Worm (Caenorhabditis elegans) whole organism, midembryonic: Measurements from ENCODE around the gene ZK154.4.

ENCODE experiments used
- T22C8.4 ChIP-seq: fragments of 200-800 bp; sonication (Bioruptor generic); IDR thresholded peaks from 2 replicates; pipeline ENCODE4 v1.3.6; 2022; ENCODE audit warnings: missing genetic modification characterization, missing compliant biosample characterization
- cog-1 ChIP-seq: sonication (generic microtip); optimal IDR thresholded peaks from 2 replicates; lab custom pipeline; 2016; ENCODE audit warnings: missing genetic modification characterization, missing compliant biosample characterization
- flt-1 ChIP-seq: fragments of 200-800 bp; sonication (Bioruptor generic); IDR thresholded peaks from 2 replicates; pipeline ENCODE4 v1.3.6; 2022; ENCODE audit warnings: missing genetic modification characterization, missing compliant biosample characterization
- klf-2 ChIP-seq: fragments of 200-800 bp; sonication (Bioruptor generic); conservative IDR thresholded peaks from 2 replicates; pipeline ENCODE4 v1.3.6; 2022; ENCODE audit warnings: missing genetic modification reagents, missing genetic modification characterization, missing compliant biosample characterization
- med-1 ChIP-seq: sonication (generic microtip); optimal IDR thresholded peaks from 2 replicates; lab custom pipeline; 2017; ENCODE audit warnings: missing genetic modification characterization, mild to moderate bottlenecking, missing compliant biosample characterization, antibody characterized with exemption, missing genetic modification reagents; ENCODE audit not compliant: insufficient read depth
- ref-1 ChIP-seq: fragments of 200-800 bp; sonication (Bioruptor generic); conservative IDR thresholded peaks from 2 replicates; pipeline ENCODE4 v1.3.6; 2022; ENCODE audit warnings: missing genetic modification reagents, missing genetic modification characterization, missing compliant biosample characterization
- tab-1 ChIP-seq: fragments of 200-800 bp; sonication (Bioruptor generic); IDR thresholded peaks from 2 replicates; pipeline ENCODE4 v1.3.6; 2022; ENCODE audit warnings: missing genetic modification characterization, missing compliant biosample characterization
- ztf-23 ChIP-seq: fragments of 200-800 bp; sonication (Bioruptor generic); IDR thresholded peaks from 2 replicates; pipeline ENCODE4 v1.3.6; 2022; ENCODE audit warnings: missing genetic modification reagents, missing genetic modification characterization, missing compliant biosample characterization
- ztf-29 ChIP-seq: fragments of 200-800 bp; sonication (Bioruptor generic); IDR thresholded peaks from 2 replicates; pipeline ENCODE4 v1.3.6; 2022; ENCODE audit warnings: missing genetic modification reagents, missing genetic modification characterization, missing compliant biosample characterization

The ZK154.4 gene

DNA sequence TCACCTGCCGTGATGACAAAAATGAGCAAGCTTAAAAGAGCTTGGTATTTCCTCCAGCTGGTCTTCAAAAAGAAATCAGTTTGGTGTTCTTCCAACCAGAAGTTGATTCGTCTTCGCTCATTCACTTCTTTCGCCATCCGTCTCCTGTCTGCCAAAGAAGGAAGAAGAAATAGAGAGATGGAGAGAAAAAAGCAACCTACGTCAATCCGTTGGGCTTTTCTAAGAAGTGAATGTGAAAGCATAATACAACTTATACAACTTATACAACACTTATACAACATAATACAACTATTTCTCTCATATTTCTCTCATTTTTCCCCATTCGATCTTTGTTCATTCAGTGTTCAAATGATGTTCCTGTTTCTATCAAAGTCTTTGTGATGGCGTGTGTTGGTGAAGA lies 28.8 kb upstream of the ZK154.4 start:
- TF ChIP-seq ztf-29 (GFP tag; lab: Robert Waterston, UW): no peak

DNA sequence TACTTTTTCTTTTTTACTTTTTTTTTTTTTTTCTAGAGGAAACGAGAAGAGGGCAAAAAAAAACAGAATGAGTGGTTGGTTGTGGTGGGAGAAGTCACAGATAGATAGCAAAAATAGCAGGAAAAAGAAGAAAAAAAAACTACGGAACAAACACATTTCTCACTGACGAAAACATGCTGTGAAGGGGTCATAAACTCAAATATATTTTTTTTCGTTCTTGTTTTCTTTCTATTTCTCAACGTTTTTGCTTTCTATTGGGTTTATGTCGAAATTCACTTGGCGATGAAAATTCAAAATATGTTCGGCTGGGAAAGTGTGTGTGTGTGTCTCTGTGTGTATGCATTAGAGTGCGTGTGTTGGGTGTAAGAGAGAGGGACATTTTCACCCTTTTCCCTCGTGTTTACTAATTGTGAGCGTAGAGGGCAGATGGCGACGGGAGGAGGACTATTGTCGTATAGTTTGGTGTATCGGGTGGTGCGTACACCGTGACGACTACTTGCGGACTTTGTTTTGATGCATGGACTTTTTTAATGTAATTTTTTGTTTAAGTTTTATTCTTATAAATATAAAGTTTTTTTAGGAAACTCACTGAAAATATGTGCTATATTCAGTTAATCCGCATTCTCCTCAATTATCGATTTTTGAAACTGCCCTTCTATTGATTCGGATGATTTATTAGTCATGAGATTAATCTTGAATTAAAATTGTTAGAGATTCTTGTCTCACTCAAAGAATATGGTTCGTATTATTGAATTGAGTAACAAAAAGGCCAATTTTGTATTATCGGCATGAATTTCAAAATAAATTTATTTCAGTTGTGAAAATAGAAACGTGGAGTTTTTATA lies 27.4 kb upstream of the ZK154.4 start:
- TF ChIP-seq ztf-23 (GFP tag; lab: Robert Waterston, UW) (peak; percentile 74), flt-1 (GFP tag; lab: Robert Waterston, UW) (peak; percentile 70; the same call in 1 of the 2 replicates), med-1 (GFP tag; lab: Kevin White, UChicago) (no peak), ztf-29 (GFP tag; lab: Robert Waterston, UW) (no peak), cog-1 (tag; lab: Kevin White, UChicago) (peak; percentile 75), tab-1 (GFP tag; lab: Robert Waterston, UW) (no peak), ref-1 (GFP tag; lab: Robert Waterston, UW) (no peak), klf-2 (GFP tag; lab: Robert Waterston, UW) (no peak), T22C8.4 (GFP tag; lab: Robert Waterston, UW) (no peak)

ce11 chrX:7808388-7808787 lies 26.2 kb upstream of the ZK154.4 start:
- TF ChIP-seq ref-1 (GFP tag; lab: Robert Waterston, UW) (no peak), cog-1 (tag; lab: Kevin White, UChicago) (no peak), flt-1 (GFP tag; lab: Robert Waterston, UW) (no peak), med-1 (GFP tag; lab: Kevin White, UChicago) (no peak), klf-2 (GFP tag; lab: Robert Waterston, UW) (no peak), ztf-23 (GFP tag; lab: Robert Waterston, UW) (no peak), tab-1 (GFP tag; lab: Robert Waterston, UW) (no peak), ztf-29 (GFP tag; lab: Robert Waterston, UW) (no peak), T22C8.4 (GFP tag; lab: Robert Waterston, UW) (no peak)

ce11 chrX:7800370-7800769 lies 18.2 kb upstream of the ZK154.4 start:
- TF ChIP-seq med-1 (GFP tag; lab: Kevin White, UChicago): no peak
- TF ChIP-seq ztf-29 (GFP tag; lab: Robert Waterston, UW): no peak
- no peak for TF ChIP-seq flt-1 (GFP tag; lab: Robert Waterston, UW)
- no peak for TF ChIP-seq tab-1 (GFP tag; lab: Robert Waterston, UW)
- TF ChIP-seq klf-2 (GFP tag; lab: Robert Waterston, UW): no peak
- no peak for TF ChIP-seq T22C8.4 (GFP tag; lab: Robert Waterston, UW)
- no peak for TF ChIP-seq ztf-23 (GFP tag; lab: Robert Waterston, UW)

DNA sequence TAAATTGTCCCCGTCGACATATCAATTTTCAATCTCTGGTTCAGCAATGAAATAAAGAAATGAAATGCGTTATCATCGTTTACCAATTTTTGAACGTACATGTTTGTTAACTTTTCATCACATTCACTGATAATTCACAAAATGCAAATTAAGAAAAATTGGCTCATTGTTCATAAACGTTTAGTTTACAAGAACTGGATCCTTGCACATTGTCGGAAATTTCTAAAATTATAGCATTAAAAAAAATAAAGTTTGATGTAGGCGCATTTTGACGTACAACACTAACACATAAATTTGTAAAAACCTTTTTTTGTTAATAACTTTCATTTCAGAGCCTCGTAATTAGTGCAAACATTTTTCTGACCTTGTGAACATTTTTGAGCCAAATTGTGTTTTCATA lies 17.5 kb upstream of the ZK154.4 start, which contains the start of gene gpx-7:
Gene gpx-7 (minus strand): TSS at position 101 of the 400 bp plus-strand sequence.
- TF ChIP-seq tab-1 (GFP tag; lab: Robert Waterston, UW): no peak
- TF ChIP-seq ztf-23 (GFP tag; lab: Robert Waterston, UW): no peak
- TF ChIP-seq T22C8.4 (GFP tag; lab: Robert Waterston, UW): no peak
- TF ChIP-seq klf-2 (GFP tag; lab: Robert Waterston, UW): no peak

DNA sequence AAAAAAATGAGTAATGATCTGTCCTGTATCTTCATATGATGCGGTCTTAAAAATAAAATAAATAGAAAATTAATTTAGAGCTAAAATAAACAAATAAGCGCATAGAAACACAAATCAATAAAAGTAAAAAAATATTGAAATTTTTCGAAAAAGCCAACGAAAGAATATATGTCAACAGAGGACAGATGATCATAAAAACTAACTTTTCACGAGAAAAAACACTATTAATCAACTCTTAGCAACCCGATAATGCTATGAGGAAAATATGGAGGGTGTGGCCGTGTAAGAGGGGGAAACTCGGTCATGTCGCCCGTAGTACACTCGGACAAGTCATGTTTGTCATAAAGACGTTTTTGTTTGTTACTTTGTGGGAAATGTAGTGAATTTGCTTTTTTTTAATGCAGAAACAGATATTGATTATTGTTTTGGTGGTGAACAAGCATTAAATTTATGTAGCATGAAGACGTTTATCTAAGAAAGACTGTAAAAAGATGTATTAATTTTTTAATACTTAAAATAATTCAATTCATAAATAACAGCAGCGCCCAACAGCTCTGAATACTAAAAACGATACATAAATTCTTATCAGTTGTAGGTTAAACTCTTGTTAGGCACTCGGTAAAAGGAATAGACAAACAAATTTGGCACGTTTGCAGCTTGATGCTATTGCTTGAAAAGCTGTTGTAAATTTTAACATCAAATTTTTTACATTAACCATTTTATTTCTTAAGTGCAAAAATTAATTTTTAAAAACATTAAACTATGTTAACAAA lies 16.2 kb upstream of the ZK154.4 start, which contains the start of gene adm-4:
Gene adm-4 (minus strand): TSS at position 51 of the 773 bp plus-strand sequence.
- TF ChIP-seq ztf-23 (GFP tag; lab: Robert Waterston, UW) (0 out of 2 replicates have a peak, but pooled peaks have one; percentile 16), cog-1 (tag; lab: Kevin White, UChicago) (peak; percentile 9), tab-1 (GFP tag; lab: Robert Waterston, UW) (no peak)

ce11 chrX:7794306-7794743 lies 12.1 kb upstream of the ZK154.4 start:
- TF ChIP-seq flt-1 (GFP tag; lab: Robert Waterston, UW) (peak; percentile 68; the same call in 1 of the 2 replicates), ztf-29 (GFP tag; lab: Robert Waterston, UW) (no peak), ref-1 (GFP tag; lab: Robert Waterston, UW) (0 out of 2 replicates have a peak, but pooled peaks have one; percentile 12), tab-1 (GFP tag; lab: Robert Waterston, UW) (peak; percentile 62), cog-1 (tag; lab: Kevin White, UChicago) (no peak), T22C8.4 (GFP tag; lab: Robert Waterston, UW) (0 out of 2 replicates have a peak, but pooled peaks have one; percentile 42), ztf-23 (GFP tag; lab: Robert Waterston, UW) (peak; percentile 75), med-1 (GFP tag; lab: Kevin White, UChicago) (no peak), klf-2 (GFP tag; lab: Robert Waterston, UW) (0 out of 2 replicates have a peak, but pooled peaks have one; percentile 8)

DNA sequence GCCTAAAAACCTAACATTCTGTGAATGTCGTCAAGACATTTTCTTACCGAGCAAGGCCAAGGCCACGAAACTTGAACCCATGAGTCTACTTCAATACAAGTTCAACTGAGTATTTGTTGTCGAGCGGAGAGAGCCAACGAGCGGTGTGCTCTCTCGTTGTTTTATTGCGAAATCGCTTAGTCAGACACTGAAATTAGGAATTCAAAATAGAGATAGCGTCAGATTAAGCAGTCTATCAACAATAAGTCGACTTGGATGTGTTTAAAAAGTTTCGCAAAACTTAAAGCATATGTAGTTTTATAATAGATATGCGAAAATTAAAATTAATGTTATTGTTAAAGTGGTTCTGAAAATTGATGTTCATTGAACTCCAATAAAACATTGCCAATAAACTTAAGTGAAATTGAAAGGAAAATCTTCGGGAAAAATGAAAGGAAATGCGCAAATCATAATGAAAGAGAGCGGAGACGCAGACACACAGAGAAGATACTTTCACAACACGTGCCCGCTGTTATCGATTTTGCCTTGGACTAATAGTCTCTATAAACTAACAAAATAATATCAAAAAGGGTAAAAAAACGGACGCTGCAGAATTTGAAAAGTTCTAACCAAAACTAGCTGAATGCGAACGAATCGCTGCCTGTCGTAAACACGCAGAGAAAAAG lies 11.3 kb upstream of the ZK154.4 start, which contains the start of gene ZK154.6:
Gene ZK154.6 (minus strand): TSS at position 187 of the 665 bp plus-strand sequence.
- TF ChIP-seq T22C8.4 (GFP tag; lab: Robert Waterston, UW): peak; percentile 59
- TF ChIP-seq med-1 (GFP tag; lab: Kevin White, UChicago): no peak
- no peak for TF ChIP-seq cog-1 (tag; lab: Kevin White, UChicago)
- TF ChIP-seq ztf-29 (GFP tag; lab: Robert Waterston, UW): no peak
- no peak for TF ChIP-seq ref-1 (GFP tag; lab: Robert Waterston, UW)
- no peak for TF ChIP-seq klf-2 (GFP tag; lab: Robert Waterston, UW)
- no peak for TF ChIP-seq tab-1 (GFP tag; lab: Robert Waterston, UW)
- TF ChIP-seq flt-1 (GFP tag; lab: Robert Waterston, UW): no peak
